Worm (Caenorhabditis elegans) whole organism, L4/young adult: Measurements from ENCODE around the gene gcy-14.

Source experiments
- W03F9.2 ChIP-seq: fragments of 150-350 bp; optimal IDR thresholded peaks from 2 replicates; lab custom pipeline; 2014; ENCODE audit warnings: missing biosample characterization, missing genetic modification characterization
- dao-5 ChIP-seq: sonication (generic microtip); optimal IDR thresholded peaks from 2 replicates; lab custom pipeline; 2016; ENCODE audit warnings: missing genotype, missing genetic modification characterization, moderate library complexity, missing compliant biosample characterization
- him-1 ChIP-seq: sonication (generic microtip); optimal IDR thresholded peaks from 2 replicates; lab custom pipeline; 2016; ENCODE audit warnings: missing genotype, missing genetic modification reagents, missing genetic modification characterization, missing compliant biosample characterization

DNA sequence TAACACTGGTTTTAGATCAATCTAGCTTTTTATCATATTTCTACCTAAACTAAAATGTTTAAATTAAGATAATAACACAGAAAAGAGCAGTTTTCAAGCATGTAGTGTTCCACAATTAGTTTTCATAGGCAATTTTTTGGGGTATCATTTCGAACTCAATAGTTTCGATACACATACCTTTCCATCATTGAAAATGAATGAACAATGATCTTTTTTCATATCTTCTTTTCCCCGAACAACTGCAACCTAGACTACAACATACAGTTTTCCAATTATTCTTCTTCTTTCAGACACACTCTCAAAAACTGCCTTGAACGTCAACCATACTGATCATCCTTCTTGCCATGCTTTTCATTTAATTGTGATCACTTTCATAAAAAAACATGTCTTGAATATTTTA lies 44.0 kb downstream of the gcy-14 start, which contains the start of gene W06A7.4:
- TF ChIP-seq dao-5 (tag; lab: Kevin White, UChicago) (no peak), him-1 (tag; lab: Kevin White, UChicago) (no peak), W03F9.2 (tag; lab: Kevin White, UChicago) (no peak)
